Fruit fly (Drosophila melanogaster) whole organism, embryonic: ENCODE measurements around the gene CG3916.

Experiments used
- Atf6 ChIP-seq: fragments of 200-800 bp; sonication (Bioruptor generic); IDR thresholded peaks from 2 replicates; pipeline ENCODE4 v1.3.6; 2022; ENCODE audit warnings: missing biosample characterization, missing genetic modification characterization
- BEAF-32 ChIP-seq: fragments of 200-800 bp; sonication (Bioruptor generic); optimal IDR thresholded peaks from 3 replicates; lab custom pipeline; 2017; ENCODE audit warnings: missing biosample characterization, missing genetic modification characterization, mild to moderate bottlenecking, moderate library complexity, missing genetic modification reagents
- Bgb ChIP-seq: fragments of 200-800 bp; sonication (Bioruptor generic); IDR thresholded peaks from 2 replicates; pipeline ENCODE4 v1.3.6; 2022; ENCODE audit warnings: missing biosample characterization, missing genetic modification characterization; ENCODE audit not compliant: partially characterized antibody
- Blimp-1 ChIP-seq: fragments of 200-800 bp; sonication (Bioruptor generic); optimal IDR thresholded peaks from 3 replicates; lab custom pipeline; 2018; ENCODE audit warnings: missing biosample characterization, missing genetic modification characterization, mild to moderate bottlenecking, moderate library complexity, missing genetic modification reagents
- CG10321 ChIP-seq: fragments of 200-800 bp; sonication (Bioruptor generic); IDR thresholded peaks from 2 replicates; pipeline ENCODE4 v1.3.6; 2022; ENCODE audit warnings: missing biosample characterization, missing genetic modification characterization
- CG11560 ChIP-seq: fragments of 200-800 bp; sonication (Bioruptor generic); IDR thresholded peaks from 3 replicates; pipeline ENCODE4 v1.3.6; 2022; ENCODE audit warnings: missing biosample characterization, missing genetic modification characterization
- CG12769 ChIP-seq: fragments of 200-800 bp; sonication (Bioruptor generic); optimal IDR thresholded peaks from 2 replicates; lab custom pipeline; 2019; ENCODE audit warnings: missing biosample characterization, mild to moderate bottlenecking, missing genetic modification characterization, moderate library complexity
- CG13123 ChIP-seq: fragments of 200-800 bp; sonication (Bioruptor generic); optimal IDR thresholded peaks from 2 replicates; lab custom pipeline; 2016; ENCODE audit warnings: missing biosample characterization, missing genetic modification characterization
- CG13287 ChIP-seq: fragments of 200-800 bp; sonication (Bioruptor generic); IDR thresholded peaks from 2 replicates; pipeline ENCODE4 v1.3.6; 2022; ENCODE audit warnings: missing biosample characterization, missing genetic modification characterization; ENCODE audit not compliant: partially characterized antibody
- CG14014 ChIP-seq: fragments of 200-800 bp; sonication (Bioruptor generic); IDR thresholded peaks from 2 replicates; pipeline ENCODE4 v1.3.6; 2022; ENCODE audit warnings: missing biosample characterization, missing genetic modification characterization
- CG14965 ChIP-seq: fragments of 200-800 bp; sonication (Bioruptor generic); optimal IDR thresholded peaks from 2 replicates; lab custom pipeline; 2016; ENCODE audit warnings: missing biosample characterization, missing genetic modification characterization, borderline replicate concordance
- CG15601 ChIP-seq: fragments of 200-800 bp; sonication (Bioruptor generic); optimal IDR thresholded peaks from 3 replicates; lab custom pipeline; 2019; ENCODE audit warnings: missing biosample characterization, mild to moderate bottlenecking, missing genetic modification characterization, moderate library complexity
- CG1603 ChIP-seq: fragments of 200-800 bp; sonication (Bioruptor generic); optimal IDR thresholded peaks from 2 replicates; lab custom pipeline; 2019; ENCODE audit warnings: missing biosample characterization, mild to moderate bottlenecking, missing genetic modification characterization, moderate library complexity
- CG1792 ChIP-seq: fragments of 200-800 bp; sonication (Bioruptor generic); optimal IDR thresholded peaks from 2 replicates; lab custom pipeline; 2016; ENCODE audit warnings: missing biosample characterization, missing genetic modification characterization
- CG1832 ChIP-seq: fragments of 200-800 bp; sonication (Bioruptor generic); optimal IDR thresholded peaks from 2 replicates; lab custom pipeline; 2017; ENCODE audit warnings: missing biosample characterization, mild to moderate bottlenecking, missing genetic modification characterization, inconsistent platforms
- CG34376 ChIP-seq: fragments of 200-800 bp; sonication (Bioruptor generic); optimal IDR thresholded peaks from 2 replicates; lab custom pipeline; 2018; ENCODE audit warnings: missing biosample characterization, mild to moderate bottlenecking, missing genetic modification characterization
- CG3995 ChIP-seq: fragments of 200-800 bp; sonication (Bioruptor generic); optimal IDR thresholded peaks from 3 replicates; lab custom pipeline; 2016; ENCODE audit warnings: missing biosample characterization, missing genetic modification characterization
- CG4730 ChIP-seq: fragments of 200-800 bp; sonication (Bioruptor generic); IDR thresholded peaks from 2 replicates; pipeline ENCODE4 v1.3.6; 2022; ENCODE audit warnings: missing biosample characterization, missing genetic modification characterization
- CG8478 ChIP-seq: fragments of >200 bp; optimal IDR thresholded peaks from 2 replicates; lab custom pipeline; 2018
- Deaf1 ChIP-seq: fragments of 200-800 bp; optimal IDR thresholded peaks from 3 replicates; lab custom pipeline; 2019; ENCODE audit warnings: missing biosample characterization, mild to moderate bottlenecking, missing genetic modification characterization, moderate library complexity
- Fer3 ChIP-seq: fragments of 200-800 bp; sonication (Bioruptor generic); optimal IDR thresholded peaks from 2 replicates; lab custom pipeline; 2018; ENCODE audit warnings: missing biosample characterization, mild to moderate bottlenecking, missing genetic modification characterization, moderate library complexity
- Mes4 ChIP-seq: fragments of 200-800 bp; sonication (Bioruptor generic); optimal IDR thresholded peaks from 2 replicates; lab custom pipeline; 2016; ENCODE audit warnings: missing biosample characterization, missing genetic modification characterization
- Neu2 ChIP-seq: fragments of 200-800 bp; sonication (Bioruptor generic); optimal IDR thresholded peaks from 3 replicates; lab custom pipeline; 2016; ENCODE audit warnings: missing biosample characterization, missing genetic modification characterization, borderline replicate concordance
- Nf-YC ChIP-seq: fragments of 200-800 bp; optimal IDR thresholded peaks from 3 replicates; lab custom pipeline; 2019; ENCODE audit warnings: missing biosample characterization, mild to moderate bottlenecking, missing genetic modification characterization, moderate library complexity
- Opbp ChIP-seq: fragments of 200-800 bp; sonication (Bioruptor generic); IDR thresholded peaks from 3 replicates; pipeline ENCODE4 v1.3.6; 2022; ENCODE audit warnings: missing biosample characterization, missing genetic modification characterization; ENCODE audit not compliant: partially characterized antibody
- Pdp1 ChIP-seq, 2 experiments: fragments of 200-800 bp; sonication (Bioruptor generic); optimal IDR thresholded peaks; 3 replicates each; lab custom pipeline; 2016; ENCODE audit warnings: missing biosample characterization in 2 of 2, missing genetic modification characterization in 2 of 2, mild to moderate bottlenecking in 1 of 2, moderate library complexity in 1 of 2
- Scr ChIP-seq: fragments of 200-800 bp; sonication (Bioruptor generic); IDR thresholded peaks from 2 replicates; pipeline ENCODE4 v1.3.6; 2022; ENCODE audit warnings: missing biosample characterization, missing genetic modification characterization; ENCODE audit not compliant: partially characterized antibody
- Side ChIP-seq: fragments of 200-800 bp; sonication (Bioruptor generic); optimal IDR thresholded peaks from 2 replicates; lab custom pipeline; 2016; ENCODE audit warnings: missing biosample characterization, missing genetic modification characterization
- Trl ChIP-seq, 3 experiments: fragments of >200 bp in 2 of 3; fragments of 200-800 bp in 1 of 3; sonication (Bioruptor generic) in 1 of 3; optimal IDR thresholded peaks; 2 replicates in 1 of 3; 3 replicates in 2 of 3; lab custom pipeline; 2016 to 2017; ENCODE audit warnings: missing biosample characterization in 1 of 3, missing genetic modification characterization in 1 of 3
- cg ChIP-seq: fragments of 200-800 bp; sonication (Bioruptor generic); optimal IDR thresholded peaks from 3 replicates; lab custom pipeline; 2019; ENCODE audit warnings: missing biosample characterization, mild to moderate bottlenecking, missing genetic modification characterization, moderate library complexity
- chinmo ChIP-seq: fragments of 200-800 bp; sonication (Bioruptor generic); IDR thresholded peaks from 4 replicates; pipeline ENCODE4 v1.3.6; 2022; ENCODE audit warnings: missing biosample characterization, missing genetic modification characterization; ENCODE audit not compliant: partially characterized antibody
- dm ChIP-seq: fragments of 200-800 bp; sonication (Bioruptor generic); optimal IDR thresholded peaks from 3 replicates; lab custom pipeline; 2016; ENCODE audit warnings: missing biosample characterization, missing genetic modification characterization
- eve ChIP-seq, 2 experiments: fragments of >200 bp; optimal IDR thresholded peaks; 2 replicates each; lab custom pipeline; 2017; ENCODE audit warnings: missing biosample characterization in 2 of 2, missing genetic modification characterization in 2 of 2
- ftz-f1 ChIP-seq: fragments of 200-800 bp; sonication (Bioruptor generic); optimal IDR thresholded peaks from 2 replicates; lab custom pipeline; 2016; ENCODE audit warnings: missing biosample characterization, missing genetic modification characterization
- gcm ChIP-seq: fragments of 200-800 bp; sonication (Bioruptor generic); optimal IDR thresholded peaks from 2 replicates; lab custom pipeline; 2019; ENCODE audit warnings: missing biosample characterization, mild to moderate bottlenecking, missing genetic modification characterization, moderate library complexity
- mirr ChIP-seq: fragments of 200-800 bp; sonication (Bioruptor generic); optimal IDR thresholded peaks from 3 replicates; lab custom pipeline; 2018; ENCODE audit warnings: missing biosample characterization, mild to moderate bottlenecking, missing genetic modification characterization
- nerfin-1 ChIP-seq: fragments of 200-800 bp; sonication (Bioruptor generic); optimal IDR thresholded peaks from 3 replicates; lab custom pipeline; 2019; ENCODE audit warnings: missing biosample characterization, mild to moderate bottlenecking, missing genetic modification characterization, moderate library complexity
- onecut ChIP-seq: fragments of 200-800 bp; sonication (Bioruptor generic); IDR thresholded peaks from 2 replicates; pipeline ENCODE4 v1.3.6; 2022; ENCODE audit warnings: missing biosample characterization, missing genetic modification characterization
- sd ChIP-seq: fragments of 200-800 bp; sonication (Bioruptor generic); optimal IDR thresholded peaks from 3 replicates; lab custom pipeline; 2018; ENCODE audit warnings: missing biosample characterization, mild to moderate bottlenecking, missing genetic modification characterization, moderate library complexity
- seq ChIP-seq: fragments of 200-800 bp; sonication (Bioruptor generic); IDR thresholded peaks from 2 replicates; pipeline ENCODE4 v1.3.6; 2022; ENCODE audit warnings: missing biosample characterization, missing genetic modification characterization
- stc ChIP-seq: fragments of 200-800 bp; sonication (Bioruptor generic); IDR thresholded peaks from 2 replicates; pipeline ENCODE4 v1.3.6; 2022; ENCODE audit warnings: missing biosample characterization, missing genetic modification characterization
- twi ChIP-seq: fragments of 200-800 bp; optimal IDR thresholded peaks from 2 replicates; lab custom pipeline; 2019; ENCODE audit warnings: missing biosample characterization, mild to moderate bottlenecking, missing genetic modification characterization, moderate library complexity
- yki ChIP-seq: fragments of >200 bp; optimal IDR thresholded peaks from 3 replicates; lab custom pipeline; 2018
- z ChIP-seq: fragments of 200-800 bp; sonication (Bioruptor generic); IDR thresholded peaks from 3 replicates; pipeline ENCODE4 v1.3.6; 2022; ENCODE audit warnings: missing biosample characterization, missing genetic modification characterization

Gene CG3916

dm6 chr3R:12269889-12270403 lies 40.7 kb downstream of the CG3916 start:
- peak; percentile 42 for TF ChIP-seq CG34376 (GFP tag; lab: Kevin White, UChicago)
- TF ChIP-seq CG14014 (GFP tag; lab: Robert Waterston, UW): no peak
- TF ChIP-seq twi (tag; lab: Kevin White, UChicago): peak; percentile 12
- TF ChIP-seq, all 482 proteins: peak for 2

dm6 chr3R:12270590-12270989 lies 41.4 kb downstream of the CG3916 start, which contains the start of gene CG17738:
CG17738 (plus strand) TSS chr3R:12270890.
- TF ChIP-seq Opbp (GFP tag; lab: Robert Waterston, UW) (no peak), CG11560 (no peak), CG12769 (tag; lab: Kevin White, UChicago) (peak; percentile 13), onecut (GFP tag; lab: Robert Waterston, UW) (no peak), CG3995 (GFP tag; lab: Kevin White, UChicago) (no peak), BEAF-32 (GFP tag; lab: Kevin White, UChicago) (no peak), eve (GFP tag; optimal IDR thresholded peaks at IDR 0.05; lab: Kevin White, UChicago) (peak in 1 of 2 experiments; percentile 3)

- TF ChIP-seq Fer3 (no peak), dm (GFP tag; lab: Kevin White, UChicago) (no peak), CG4730 (GFP tag; lab: Robert Waterston, UW) (no peak), Pdp1 (GFP tag; optimal IDR thresholded peaks at IDR 0.05; lab: Kevin White, UChicago) (no peak), CG8478 (no peak), CG1792 (GFP tag; lab: Kevin White, UChicago) (no peak), CG13123 (no peak), CG14965 (GFP tag; lab: Kevin White, UChicago) (no peak), Mes4 (GFP tag; lab: Kevin White, UChicago) (no peak), stc (no peak), CG1603 (tag; lab: Kevin White, UChicago) (no peak), Blimp-1 (GFP tag; lab: Kevin White, UChicago) (no peak), CG15601 (tag; lab: Kevin White, UChicago) (no peak), gcm (GFP tag; lab: Kevin White, UChicago) (no peak)
Observed at dm6 chr3R:12272826-12273225, 43.6 kb downstream of the CG3916 start, which contains the start of gene Sfp87B. Sfp87B (plus strand) TSS chr3R:12273126.

- TF ChIP-seq Bgb (GFP tag; lab: Robert Waterston, UW) (peak; percentile 65; the same call in 1 of the 2 replicates), seq (GFP tag; lab: Robert Waterston, UW) (peak; percentile 65; the same call in 1 of the 2 replicates), twi (tag; lab: Kevin White, UChicago) (no peak), yki (lab: Kevin White, UChicago) (peak; percentile 44), cg (peak; percentile 51), sd (tag; lab: Kevin White, UChicago) (peak; percentile 29), Scr (peak; percentile 28; the same call in 1 of the 2 replicates), chinmo (peak; percentile 48; the same call in 1 of the 4 replicates), Trl (optimal IDR thresholded peaks at IDR 0.05; lab: Kevin White, UChicago) (peak; percentile 80 to 86), Trl (GFP tag; optimal IDR thresholded peaks at IDR 0.05; lab: Kevin White, UChicago) (no peak), Side (GFP tag; lab: Kevin White, UChicago) (no peak), CG1832 (GFP tag; lab: Kevin White, UChicago) (peak; percentile 61), z (GFP tag; lab: Robert Waterston, UW) (peak; percentile 98), nerfin-1 (tag; lab: Kevin White, UChicago) (peak; percentile 63), ftz-f1 (GFP tag; lab: Kevin White, UChicago) (peak; percentile 59), Neu2 (GFP tag; lab: Kevin White, UChicago) (no peak), mirr (no peak), Opbp (GFP tag; lab: Robert Waterston, UW) (0 out of 3 replicates have a peak, but pooled peaks have one; percentile 22), Atf6 (no peak), CG13287 (GFP tag; lab: Robert Waterston, UW) (peak; percentile 23; the same call in 1 of the 2 replicates), Deaf1 (tag; lab: Kevin White, UChicago) (peak; percentile 65), Nf-YC (peak; percentile 97), CG10321 (GFP tag; lab: Robert Waterston, UW) (peak; percentile 88)
Observed at dm6 chr3R:12279019-12279418, 49.8 kb downstream of the CG3916 start.
